Fruit fly (Drosophila melanogaster): ENCODE measurements around the gene Acbp3.

The Acbp3 gene

dm6 chr3L:7153634-7154033 lies 23.0 kb downstream of the Acbp3 start (continued):
- TF ChIP-seq dysf (GFP tag; IDR thresholded peaks at IDR 0.05): no peak
- no peak for TF ChIP-seq Atf3 (GFP tag; optimal IDR thresholded peaks at IDR 0.05)
- no peak for TF ChIP-seq CG10959 (GFP tag; IDR thresholded peaks at IDR 0.05)
- TF ChIP-seq slp2 (GFP tag; optimal IDR thresholded peaks at IDR 0.05): no peak
- TF ChIP-seq CG14860 (GFP tag; IDR thresholded peaks at IDR 0.05; ENCODE audit: partially characterized antibody): no peak
- TF ChIP-seq disco-r (GFP tag; optimal IDR thresholded peaks at IDR 0.05): no peak
- TF ChIP-seq ssp (GFP tag; IDR thresholded peaks at IDR 0.05): no peak
- no peak for TF ChIP-seq tll (GFP tag; optimal IDR thresholded peaks at IDR 0.05)
- no peak for TF ChIP-seq GATAe (GFP tag; conservative IDR thresholded peaks at IDR 0.05)
- TF ChIP-seq CG10462 (GFP tag; optimal IDR thresholded peaks at IDR 0.05): no peak
- peak; percentile 26 for TF ChIP-seq nmo (GFP tag; optimal IDR thresholded peaks at IDR 0.05)
- TF ChIP-seq slou (GFP tag; optimal IDR thresholded peaks at IDR 0.05): no peak
- no peak for TF ChIP-seq Spps (tag; optimal IDR thresholded peaks at IDR 0.05)
- no peak for TF ChIP-seq scrt (GFP tag; optimal IDR thresholded peaks at IDR 0.05)
- no peak for TF ChIP-seq CG7987 (GFP tag; optimal IDR thresholded peaks at IDR 0.05)
- no peak for TF ChIP-seq Asciz (GFP tag; optimal IDR thresholded peaks at IDR 0.05)
- TF ChIP-seq pzg (GFP tag; optimal IDR thresholded peaks at IDR 0.05): no peak
- TF ChIP-seq unpg (GFP tag; optimal IDR thresholded peaks at IDR 0.05): peak; percentile 18
- no peak for TF ChIP-seq Lpt (GFP tag; optimal IDR thresholded peaks at IDR 0.05)
- no peak for TF ChIP-seq CG2199 (GFP tag; IDR thresholded peaks at IDR 0.05)
- peak; percentile 11 for TF ChIP-seq CG15269 (tag; optimal IDR thresholded peaks at IDR 0.05)
- TF ChIP-seq CG1233 (GFP tag; optimal IDR thresholded peaks at IDR 0.05): no peak
- no peak for TF ChIP-seq br (optimal IDR thresholded peaks at IDR 0.05)
- no peak for TF ChIP-seq danr (GFP tag; IDR thresholded peaks at IDR 0.05)
- TF ChIP-seq CG4404 (GFP tag; IDR thresholded peaks at IDR 0.05): no peak
- TF ChIP-seq kay (GFP tag; optimal IDR thresholded peaks at IDR 0.05): no peak
- no peak for TF ChIP-seq CG8944 (GFP tag; optimal IDR thresholded peaks at IDR 0.05)
- no peak for TF ChIP-seq pita (GFP tag; optimal IDR thresholded peaks at IDR 0.05)
- TF ChIP-seq CG7928 (GFP tag; optimal IDR thresholded peaks at IDR 0.05): no peak
- no peak for TF ChIP-seq CG8388 (GFP tag; optimal IDR thresholded peaks at IDR 0.05)
- TF ChIP-seq Six4 (GFP tag; optimal IDR thresholded peaks at IDR 0.05): no peak
- TF ChIP-seq tgo (GFP tag; IDR thresholded peaks at IDR 0.05): no peak
- no peak for TF ChIP-seq jing (GFP tag; optimal IDR thresholded peaks at IDR 0.05)
- no peak for TF ChIP-seq CG18619 (GFP tag; optimal IDR thresholded peaks at IDR 0.05)
- TF ChIP-seq CG7839 (tag; optimal IDR thresholded peaks at IDR 0.05): peak; percentile 14
- no peak for TF ChIP-seq usp (GFP tag; optimal IDR thresholded peaks at IDR 0.05)
- peak; percentile 26; the same call in 2 of the 3 replicates for TF ChIP-seq row (GFP tag; IDR thresholded peaks at IDR 0.05)
- no peak for TF ChIP-seq CG10431 (GFP tag; optimal IDR thresholded peaks at IDR 0.05)
- no peak for TF ChIP-seq otp (GFP tag; IDR thresholded peaks at IDR 0.05)
- TF ChIP-seq CG16779 (GFP tag; IDR thresholded peaks at IDR 0.05): no peak
- TF ChIP-seq Fer1 (GFP tag; optimal IDR thresholded peaks at IDR 0.05): no peak
- no peak for TF ChIP-seq C15 (GFP tag; IDR thresholded peaks at IDR 0.05)
- TF ChIP-seq NfI (GFP tag; optimal IDR thresholded peaks at IDR 0.05): no peak
- no peak for TF ChIP-seq wor (GFP tag; IDR thresholded peaks at IDR 0.05)
- no peak for TF ChIP-seq gcm2 (GFP tag; optimal IDR thresholded peaks at IDR 0.05)
- no peak for TF ChIP-seq luna (GFP tag; optimal IDR thresholded peaks at IDR 0.05)
- TF ChIP-seq sisA (GFP tag; IDR thresholded peaks at IDR 0.05): no peak
- no peak for TF ChIP-seq toy (GFP tag; IDR thresholded peaks at IDR 0.05)
- TF ChIP-seq CG17385 (GFP tag; optimal IDR thresholded peaks at IDR 0.05): no peak
- TF ChIP-seq Lim3 (GFP tag; IDR thresholded peaks at IDR 0.05): no peak
- no peak for TF ChIP-seq CG15011 (GFP tag; optimal IDR thresholded peaks at IDR 0.05)
- no peak for TF ChIP-seq CG13296 (GFP tag; optimal IDR thresholded peaks at IDR 0.05)
- TF ChIP-seq Stat92E (GFP tag; optimal IDR thresholded peaks at IDR 0.05): no peak

All from whole organism, embryonic.